1 fruit fly cellular context compared by ENCODE assay signal in genomic region chr2L:16287602-16288392, dm6.
TF ChIP-seq lines count a peak whose summit lies in the region.

Gene crp (minus strand): TSS chr2L:16287730.
Gene pkaap (plus strand): TSS chr2L:16288290.

TF ChIP-seq in whole organism, embryonic, 481 proteins besides CTCF, POLR2A, EP300 and RAD21 (continued from another document):
- peak; percentile 7 for TF ChIP-seq bigmax (GFP tag; optimal IDR thresholded peaks at IDR 0.05; lab: Kevin White, UChicago)
- TF ChIP-seq esg (GFP tag; conservative IDR thresholded peaks at IDR 0.05; lab: Robert Waterston, UW), result no peak
- peak; percentile 52 for TF ChIP-seq CG34376 (GFP tag; optimal IDR thresholded peaks at IDR 0.05; lab: Kevin White, UChicago)
- TF ChIP-seq Pdp1 (GFP tag; optimal IDR thresholded peaks at IDR 0.05; lab: Kevin White, UChicago), result peak; percentile 88 to 90
- no peak for TF ChIP-seq CG30020 (tag; optimal IDR thresholded peaks at IDR 0.05; lab: Kevin White, UChicago)
- TF ChIP-seq CG3847 (GFP tag; IDR thresholded peaks at IDR 0.05; lab: Robert Waterston, UW), result no peak
- TF ChIP-seq CG7987 (GFP tag; optimal IDR thresholded peaks at IDR 0.05; lab: Kevin White, UChicago), result peak; percentile 74
- peak; percentile 84 for TF ChIP-seq zfh2 (GFP tag; optimal IDR thresholded peaks at IDR 0.05; lab: Kevin White, UChicago)
- TF ChIP-seq CG7556 (GFP tag; optimal IDR thresholded peaks at IDR 0.05; lab: Kevin White, UChicago), result peak; percentile 65
- no peak for TF ChIP-seq cad (GFP tag; optimal IDR thresholded peaks at IDR 0.05; lab: Kevin White, UChicago)
- TF ChIP-seq CG11723 (GFP tag; optimal IDR thresholded peaks at IDR 0.05; lab: Kevin White, UChicago), result peak; percentile 23
- TF ChIP-seq jumu (GFP tag; optimal IDR thresholded peaks at IDR 0.05; lab: Kevin White, UChicago), result peak; percentile 87
- peak; percentile 51 for TF ChIP-seq jing (GFP tag; optimal IDR thresholded peaks at IDR 0.05; lab: Kevin White, UChicago)
- TF ChIP-seq CG8388 (GFP tag; optimal IDR thresholded peaks at IDR 0.05; lab: Kevin White, UChicago), result peak; percentile 54
- TF ChIP-seq lilli (GFP tag; optimal IDR thresholded peaks at IDR 0.05; lab: Kevin White, UChicago), result peak; percentile 93
- peak; percentile 72 for TF ChIP-seq Mes4 (GFP tag; optimal IDR thresholded peaks at IDR 0.05; lab: Kevin White, UChicago)
- TF ChIP-seq CG33213 (GFP tag; optimal IDR thresholded peaks at IDR 0.05; lab: Kevin White, UChicago), result peak; percentile 95
- TF ChIP-seq CG12071 (GFP tag; optimal IDR thresholded peaks at IDR 0.05; lab: Kevin White, UChicago), result peak; percentile 63
- TF ChIP-seq CG14667 (GFP tag; IDR thresholded peaks at IDR 0.05; lab: Robert Waterston, UW), result no peak
- no peak for TF ChIP-seq klu (GFP tag; IDR thresholded peaks at IDR 0.05; lab: Robert Waterston, UW)
- peak; percentile 41 for TF ChIP-seq wek (GFP tag; optimal IDR thresholded peaks at IDR 0.05; lab: Kevin White, UChicago)
TF ChIP-seq in whole organism, embryonic: peak in this region for 280.
